Fruit fly (Drosophila melanogaster) whole organism, embryonic: ENCODE measurements around the gene superdeath.

ENCODE experiments used
- Adf1 ChIP-seq: fragments of 200-800 bp; sonication (Bioruptor generic); IDR thresholded peaks from 2 replicates; pipeline ENCODE4 v1.3.6; 2022; ENCODE audit warnings: missing biosample characterization, missing genetic modification characterization
- Atf6 ChIP-seq: fragments of 200-800 bp; sonication (Bioruptor generic); IDR thresholded peaks from 2 replicates; pipeline ENCODE4 v1.3.6; 2022; ENCODE audit warnings: missing biosample characterization, missing genetic modification characterization
- Blimp-1 ChIP-seq: fragments of 200-800 bp; sonication (Bioruptor generic); optimal IDR thresholded peaks from 3 replicates; lab custom pipeline; 2018; ENCODE audit warnings: missing biosample characterization, missing genetic modification characterization, mild to moderate bottlenecking, moderate library complexity, missing genetic modification reagents
- Bteb2 ChIP-seq: fragments of 200-800 bp; sonication (Bioruptor generic); optimal IDR thresholded peaks from 2 replicates; lab custom pipeline; 2016; ENCODE audit warnings: missing biosample characterization, missing genetic modification characterization
- CG11093 ChIP-seq: fragments of 200-800 bp; sonication (Bioruptor generic); IDR thresholded peaks from 3 replicates; pipeline ENCODE4 v1.3.6; 2022; ENCODE audit warnings: missing biosample characterization, missing genetic modification characterization
- CG12659 ChIP-seq: fragments of 200-800 bp; sonication (Bioruptor generic); optimal IDR thresholded peaks from 3 replicates; lab custom pipeline; 2017; ENCODE audit warnings: mild to moderate bottlenecking, missing biosample characterization, missing genetic modification reagents, missing genetic modification characterization
- CG14965 ChIP-seq: fragments of 200-800 bp; sonication (Bioruptor generic); optimal IDR thresholded peaks from 2 replicates; lab custom pipeline; 2016; ENCODE audit warnings: missing biosample characterization, missing genetic modification characterization, borderline replicate concordance
- CG15479 ChIP-seq: fragments of 200-800 bp; sonication (Bioruptor generic); optimal IDR thresholded peaks from 3 replicates; lab custom pipeline; 2019; ENCODE audit warnings: missing biosample characterization, mild to moderate bottlenecking, missing genetic modification characterization, moderate library complexity
- CG2116 ChIP-seq: fragments of 200-800 bp; sonication (Bioruptor generic); optimal IDR thresholded peaks from 3 replicates; lab custom pipeline; 2018; ENCODE audit warnings: missing biosample characterization, mild to moderate bottlenecking, missing genetic modification characterization
- CG2712 ChIP-seq: fragments of 200-800 bp; optimal IDR thresholded peaks from 3 replicates; lab custom pipeline; 2019; ENCODE audit warnings: missing biosample characterization, mild to moderate bottlenecking, missing genetic modification characterization, moderate library complexity
- CG30403 ChIP-seq: fragments of 200-800 bp; sonication (Bioruptor generic); optimal IDR thresholded peaks from 3 replicates; lab custom pipeline; 2016; ENCODE audit warnings: missing biosample characterization, missing genetic modification characterization
- CG31224 ChIP-seq: fragments of 200-800 bp; sonication (Bioruptor generic); IDR thresholded peaks from 2 replicates; pipeline ENCODE4 v1.3.6; 2022; ENCODE audit warnings: missing biosample characterization, missing genetic modification characterization
- CG3163 ChIP-seq: fragments of 200-800 bp; sonication (Bioruptor generic); optimal IDR thresholded peaks from 3 replicates; lab custom pipeline; 2016; ENCODE audit warnings: missing biosample characterization, missing genetic modification characterization
- CG32772 ChIP-seq: fragments of 200-800 bp; sonication (Bioruptor generic); IDR thresholded peaks from 2 replicates; pipeline ENCODE4 v1.3.6; 2022; ENCODE audit warnings: missing biosample characterization, missing genetic modification characterization
- CG6854 ChIP-seq: fragments of 200-800 bp; sonication (Bioruptor generic); optimal IDR thresholded peaks from 3 replicates; lab custom pipeline; 2017; ENCODE audit warnings: missing biosample characterization, mild to moderate bottlenecking, missing genetic modification characterization
- CG8944 ChIP-seq: fragments of 200-800 bp; sonication (Bioruptor generic); optimal IDR thresholded peaks from 3 replicates; lab custom pipeline; 2016; ENCODE audit warnings: missing biosample characterization, missing genetic modification characterization
- CG9437 ChIP-seq: fragments of 200-800 bp; sonication (Bioruptor generic); optimal IDR thresholded peaks from 2 replicates; lab custom pipeline; 2018; ENCODE audit warnings: missing biosample characterization, mild to moderate bottlenecking, missing genetic modification characterization
- Chrac-16 ChIP-seq: fragments of 200-800 bp; sonication (Bioruptor generic); optimal IDR thresholded peaks from 3 replicates; lab custom pipeline; 2016; ENCODE audit warnings: missing biosample characterization, missing genetic modification characterization
- D19A ChIP-seq: fragments of 200-800 bp; optimal IDR thresholded peaks from 3 replicates; lab custom pipeline; 2019; ENCODE audit warnings: missing biosample characterization, mild to moderate bottlenecking, missing genetic modification characterization, moderate library complexity
- Dip3 ChIP-seq: fragments of 200-800 bp; sonication (Bioruptor generic); optimal IDR thresholded peaks from 3 replicates; lab custom pipeline; 2016; ENCODE audit warnings: missing biosample characterization, missing genetic modification characterization
- Eip74EF ChIP-seq, 2 experiments: fragments of 200-800 bp in 1 of 2; fragments of >200 bp in 1 of 2; sonication (Bioruptor generic) in 1 of 2; optimal IDR thresholded peaks; 2 replicates each; lab custom pipeline; 2017 to 2019; ENCODE audit warnings: missing biosample characterization in 2 of 2, missing genetic modification characterization in 2 of 2, mild to moderate bottlenecking in 1 of 2, moderate library complexity in 1 of 2
- Ets65A ChIP-seq: fragments of 200-800 bp; sonication (Bioruptor generic); peaks from one replicate; lab custom pipeline; 2016; ENCODE audit warnings: missing biosample characterization, missing genetic modification characterization
- HLH3B ChIP-seq: fragments of 200-800 bp; sonication (Bioruptor generic); IDR thresholded peaks from 2 replicates; pipeline ENCODE4 v1.3.6; 2022; ENCODE audit warnings: missing biosample characterization, missing genetic modification characterization
- Hr78 ChIP-seq, 2 experiments: fragments of 200-800 bp in 1 of 2; fragments of >200 bp in 1 of 2; sonication (Bioruptor generic) in 1 of 2; optimal IDR thresholded peaks; 2 replicates each; lab custom pipeline; 2017 to 2019; ENCODE audit warnings: missing biosample characterization in 2 of 2, missing genetic modification characterization in 2 of 2, mild to moderate bottlenecking in 1 of 2, moderate library complexity in 1 of 2
- Med ChIP-seq: fragments of 200-800 bp; sonication (Bioruptor generic); peaks from one replicate; lab custom pipeline; 2016; ENCODE audit warnings: missing biosample characterization, missing genetic modification characterization, mild to moderate bottlenecking, inconsistent platforms, moderate library complexity
- Opbp ChIP-seq: fragments of 200-800 bp; sonication (Bioruptor generic); IDR thresholded peaks from 3 replicates; pipeline ENCODE4 v1.3.6; 2022; ENCODE audit warnings: missing biosample characterization, missing genetic modification characterization; ENCODE audit not compliant: partially characterized antibody
- PHDP ChIP-seq: fragments of 200-800 bp; sonication (Bioruptor generic); optimal IDR thresholded peaks from 3 replicates; lab custom pipeline; 2018; ENCODE audit warnings: missing biosample characterization, mild to moderate bottlenecking, missing genetic modification characterization, moderate library complexity
- Poxn ChIP-seq: fragments of 200-800 bp; sonication (Bioruptor generic); IDR thresholded peaks from 2 replicates; pipeline ENCODE4 v1.3.6; 2022; ENCODE audit warnings: missing biosample characterization, missing genetic modification characterization
- Six4 ChIP-seq: fragments of 200-800 bp; sonication (Bioruptor generic); optimal IDR thresholded peaks from 2 replicates; lab custom pipeline; 2016; ENCODE audit warnings: missing biosample characterization, missing genetic modification characterization
- Ssrp ChIP-seq: fragments of 200-800 bp; sonication (Bioruptor generic); optimal IDR thresholded peaks from 2 replicates; lab custom pipeline; 2018; ENCODE audit warnings: missing biosample characterization, mild to moderate bottlenecking, missing genetic modification characterization, moderate library complexity
- Trl ChIP-seq, 3 experiments: fragments of >200 bp in 2 of 3; fragments of 200-800 bp in 1 of 3; sonication (Bioruptor generic) in 1 of 3; optimal IDR thresholded peaks; 2 replicates in 1 of 3; 3 replicates in 2 of 3; lab custom pipeline; 2016 to 2017; ENCODE audit warnings: missing biosample characterization in 1 of 3, missing genetic modification characterization in 1 of 3
- az2 ChIP-seq: fragments of 200-800 bp; sonication (Bioruptor generic); optimal IDR thresholded peaks from 3 replicates; lab custom pipeline; 2016; ENCODE audit warnings: missing biosample characterization, missing genetic modification characterization
- crol ChIP-seq: fragments of 200-800 bp; sonication (Bioruptor generic); IDR thresholded peaks from 2 replicates; pipeline ENCODE4 v1.3.6; 2022; ENCODE audit warnings: missing biosample characterization, missing genetic modification characterization
- dysf ChIP-seq: fragments of 200-800 bp; sonication (Bioruptor generic); IDR thresholded peaks from 3 replicates; pipeline ENCODE4 v1.3.6; 2022; ENCODE audit warnings: missing biosample characterization, missing genetic modification characterization
- ems ChIP-seq: fragments of 200-800 bp; sonication (Bioruptor generic); optimal IDR thresholded peaks from 3 replicates; lab custom pipeline; 2016; ENCODE audit warnings: missing biosample characterization, missing genetic modification characterization
- her ChIP-seq: fragments of 200-800 bp; sonication (Bioruptor generic); optimal IDR thresholded peaks from 2 replicates; lab custom pipeline; 2016; ENCODE audit warnings: missing biosample characterization, missing genetic modification characterization
- ind ChIP-seq: fragments of 200-800 bp; sonication (Bioruptor generic); optimal IDR thresholded peaks from 3 replicates; lab custom pipeline; 2016; ENCODE audit warnings: missing biosample characterization, missing genetic modification characterization
- nom ChIP-seq: fragments of 200-800 bp; sonication (Bioruptor generic); optimal IDR thresholded peaks from 2 replicates; lab custom pipeline; 2017; ENCODE audit warnings: missing biosample characterization, missing genetic modification characterization, mild to moderate bottlenecking, moderate library complexity, missing genetic modification reagents
- pfk ChIP-seq: fragments of 200-800 bp; sonication (Bioruptor generic); optimal IDR thresholded peaks from 2 replicates; lab custom pipeline; 2018; ENCODE audit warnings: missing biosample characterization, mild to moderate bottlenecking, missing genetic modification characterization, moderate library complexity
- pnt ChIP-seq: fragments of 200-800 bp; sonication (Bioruptor generic); optimal IDR thresholded peaks from 3 replicates; lab custom pipeline; 2016; ENCODE audit warnings: missing biosample characterization, missing genetic modification characterization
- pzg ChIP-seq: fragments of 200-800 bp; sonication (Bioruptor generic); optimal IDR thresholded peaks from 3 replicates; lab custom pipeline; 2018; ENCODE audit warnings: missing biosample characterization, mild to moderate bottlenecking, missing genetic modification characterization, moderate library complexity
- sob ChIP-seq: fragments of 200-800 bp; sonication (Bioruptor generic); IDR thresholded peaks from 2 replicates; pipeline ENCODE4 v1.3.6; 2022; ENCODE audit warnings: missing biosample characterization, missing genetic modification characterization
- sr ChIP-seq: fragments of 200-800 bp; sonication (Bioruptor generic); IDR thresholded peaks from 3 replicates; pipeline ENCODE4 v1.3.6; 2022; ENCODE audit warnings: missing biosample characterization, missing genetic modification characterization
- tll ChIP-seq, 2 experiments: fragments of 200-800 bp in 1 of 2; fragments of >200 bp in 1 of 2; sonication (Bioruptor generic) in 1 of 2; optimal IDR thresholded peaks; 2 replicates each; lab custom pipeline; 2017 to 2019; ENCODE audit warnings: missing biosample characterization in 2 of 2, missing genetic modification characterization in 2 of 2, mild to moderate bottlenecking in 1 of 2, moderate library complexity in 1 of 2
- vvl ChIP-seq: fragments of 200-800 bp; sonication (Bioruptor generic); IDR thresholded peaks from 2 replicates; pipeline ENCODE4 v1.3.6; 2022; ENCODE audit warnings: missing biosample characterization, missing genetic modification characterization

superdeath gene

dm6 chr3R:29138961-29139527, 582 bp downstream of the superdeath start (continued):
- TF ChIP-seq CG6854 (GFP tag; lab: Kevin White, UChicago) (no peak), ind (peak; percentile 19), vvl (GFP tag; lab: Robert Waterston, UW) (peak; percentile 18; the same call in 1 of the 2 replicates), HLH3B (peak; percentile 33; the same call in 1 of the 2 replicates), CG30403 (GFP tag; lab: Kevin White, UChicago) (peak; percentile 15), CG12659 (GFP tag; lab: Kevin White, UChicago) (peak; percentile 5), Ssrp (tag; lab: Kevin White, UChicago) (no peak), CG11093 (GFP tag; lab: Robert Waterston, UW) (no peak), ems (GFP tag; lab: Kevin White, UChicago) (no peak), CG2712 (peak; percentile 4), D19A (tag; lab: Kevin White, UChicago) (no peak), CG32772 (GFP tag; lab: Robert Waterston, UW) (0 out of 2 replicates have a peak, but pooled peaks have one; percentile 23), Bteb2 (GFP tag; lab: Kevin White, UChicago) (no peak), dysf (GFP tag; lab: Robert Waterston, UW) (peak; percentile 29; the same call in 1 of the 3 replicates), pnt (GFP tag; lab: Kevin White, UChicago) (no peak), Chrac-16 (GFP tag; lab: Kevin White, UChicago) (peak; percentile 6)

DNA sequence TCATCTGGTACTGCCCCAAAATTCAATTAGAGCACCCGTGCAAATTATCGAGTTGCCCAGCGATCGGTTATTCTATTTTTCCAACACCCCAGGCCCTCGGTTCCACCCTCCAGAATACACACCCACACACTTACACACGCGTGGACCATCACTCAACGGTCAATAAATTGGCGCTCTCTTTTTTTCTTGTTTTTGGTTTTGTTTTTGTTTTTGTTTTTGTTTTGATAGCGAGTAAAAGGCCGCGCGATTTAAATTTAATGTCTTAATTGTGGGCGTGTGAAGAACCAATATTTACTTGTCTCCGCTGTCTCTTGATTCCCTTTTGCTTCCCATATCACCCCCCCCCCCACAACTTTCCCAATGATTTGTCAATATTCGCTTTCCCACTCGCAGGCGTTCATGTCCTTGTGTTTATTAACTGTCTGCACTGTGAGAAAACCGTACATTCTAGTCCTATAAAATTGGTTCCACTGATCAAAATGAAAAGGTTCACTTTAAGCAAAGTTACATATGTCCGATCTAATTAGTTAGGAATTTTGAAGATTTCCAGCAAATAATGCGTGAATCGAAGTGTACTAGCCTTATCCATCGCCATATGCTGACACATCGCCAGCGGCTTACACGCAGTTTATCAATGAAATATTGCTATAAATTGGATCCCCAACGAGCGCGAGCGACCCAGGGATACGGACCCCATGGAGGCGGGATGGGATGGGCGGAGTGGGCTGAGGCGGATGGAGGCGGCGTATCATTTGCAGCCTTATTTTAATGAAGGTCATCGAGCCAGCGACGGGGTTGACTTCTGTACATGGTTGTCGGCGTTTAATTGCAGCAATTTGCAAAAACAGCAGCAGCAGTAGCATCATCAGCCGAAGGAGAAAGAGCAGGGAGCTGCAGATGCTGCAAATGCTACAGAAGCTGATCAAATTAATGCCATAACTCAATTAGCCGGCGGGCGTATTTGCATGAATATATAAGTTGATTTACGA, 1.6 kb downstream of the superdeath start:
- no peak for TF ChIP-seq Opbp (GFP tag; lab: Robert Waterston, UW)
- TF ChIP-seq Ets65A (GFP tag; lab: Kevin White, UChicago) = peak; percentile 63
- no peak for TF ChIP-seq CG3163 (GFP tag; lab: Kevin White, UChicago)
- TF ChIP-seq Six4 (GFP tag; lab: Kevin White, UChicago) = no peak
- TF ChIP-seq Med (GFP tag; lab: Kevin White, UChicago) = peak; percentile 13
- no peak for TF ChIP-seq CG14965 (GFP tag; lab: Kevin White, UChicago)
- TF ChIP-seq sr (GFP tag; lab: Robert Waterston, UW) = peak; percentile 74; the same call in 2 of the 3 replicates
- TF ChIP-seq crol (GFP tag; lab: Robert Waterston, UW) = peak; percentile 20; the same call in 1 of the 2 replicates
- peak; percentile 51 for TF ChIP-seq nom (GFP tag; lab: Kevin White, UChicago)

- TF ChIP-seq Dip3 (GFP tag; lab: Kevin White, UChicago) = no peak
- TF ChIP-seq pfk (GFP tag; lab: Kevin White, UChicago) = no peak
- TF ChIP-seq Hr78 (GFP tag; optimal IDR thresholded peaks at IDR 0.05; lab: Kevin White, UChicago) = peak in 1 of 2 experiments; percentile 78
- TF ChIP-seq CG9437 (GFP tag; lab: Kevin White, UChicago) = peak; percentile 96
- no peak for TF ChIP-seq Eip74EF (GFP tag; optimal IDR thresholded peaks at IDR 0.05; lab: Kevin White, UChicago)
- TF ChIP-seq CG15479 (GFP tag; lab: Kevin White, UChicago) = no peak
- no peak for TF ChIP-seq CG31224 (GFP tag; lab: Robert Waterston, UW)
- no peak for TF ChIP-seq Atf6
- TF ChIP-seq Poxn (GFP tag; lab: Robert Waterston, UW) = no peak
- TF ChIP-seq CG2116 (GFP tag; lab: Kevin White, UChicago) = peak; percentile 40
- TF ChIP-seq Trl (optimal IDR thresholded peaks at IDR 0.05; lab: Kevin White, UChicago) = no peak
- TF ChIP-seq Trl (GFP tag; optimal IDR thresholded peaks at IDR 0.05; lab: Kevin White, UChicago) = no peak
- peak; percentile 29 for TF ChIP-seq Blimp-1 (GFP tag; lab: Kevin White, UChicago)
- TF ChIP-seq tll (GFP tag; optimal IDR thresholded peaks at IDR 0.05; lab: Kevin White, UChicago) = no peak
- TF ChIP-seq her (GFP tag; lab: Kevin White, UChicago) = no peak
- peak; percentile 26 for TF ChIP-seq pzg (GFP tag; lab: Kevin White, UChicago)
- TF ChIP-seq sob (GFP tag; lab: Robert Waterston, UW) = no peak
- no peak for TF ChIP-seq az2
- TF ChIP-seq PHDP (tag; lab: Kevin White, UChicago) = no peak
- no peak for TF ChIP-seq CG8944 (GFP tag; lab: Kevin White, UChicago)
- no peak for TF ChIP-seq Adf1 (GFP tag; lab: Robert Waterston, UW)
These were observed 8.2 kb downstream of the superdeath start, which contains the start of gene CG14511 for dm6 chr3R:29146710-29147109. CG14511 (minus strand) TSS chr3R:29146893.
